Fruit fly (Drosophila melanogaster): ENCODE data around the gene mtSSB.

Gene mtSSB

dm6 chr3R:16230080-16230670 is 25.1 kb upstream of the mtSSB start:
- peak; percentile 75 for TF ChIP-seq noc (tag; optimal IDR thresholded peaks at IDR 0.05)

- no peak for TF ChIP-seq noc (tag; optimal IDR thresholded peaks at IDR 0.05)
Observed at dm6 chr3R:16228719-16229704, 24.0 kb upstream of the mtSSB start.

- TF ChIP-seq noc (tag; optimal IDR thresholded peaks at IDR 0.05), result no peak
Observed at dm6 chr3R:16227074-16227473, 22.0 kb upstream of the mtSSB start.

dm6 chr3R:16225760-16226159 is 20.7 kb upstream of the mtSSB start:
- no peak for TF ChIP-seq noc (tag; optimal IDR thresholded peaks at IDR 0.05)

dm6 chr3R:16225351-16225750 is 20.3 kb upstream of the mtSSB start, which contains the start of gene tara:
TSS of gene tara (plus strand) at chr3R:16225651.
- no peak for TF ChIP-seq noc (tag; optimal IDR thresholded peaks at IDR 0.05)

dm6 chr3R:16224415-16225165 is 19.5 kb upstream of the mtSSB start:
- TF ChIP-seq noc (tag; optimal IDR thresholded peaks at IDR 0.05), result peak; percentile 95

dm6 chr3R:16223252-16224037 is 18.4 kb upstream of the mtSSB start:
- no peak for TF ChIP-seq noc (tag; optimal IDR thresholded peaks at IDR 0.05)

dm6 chr3R:16222300-16222903 is 17.4 kb upstream of the mtSSB start:
- peak; percentile 84 for TF ChIP-seq noc (tag; optimal IDR thresholded peaks at IDR 0.05)

dm6 chr3R:16221359-16222299 is 16.6 kb upstream of the mtSSB start:
- peak; percentile 64 for TF ChIP-seq noc (tag; optimal IDR thresholded peaks at IDR 0.05)

dm6 chr3R:16220854-16221253 is 15.8 kb upstream of the mtSSB start:
- no peak for TF ChIP-seq noc (tag; optimal IDR thresholded peaks at IDR 0.05)

dm6 chr3R:16220050-16220670 is 15.1 kb upstream of the mtSSB start:
- no peak for TF ChIP-seq noc (tag; optimal IDR thresholded peaks at IDR 0.05)

- TF ChIP-seq noc (tag; optimal IDR thresholded peaks at IDR 0.05), result no peak
Observed at dm6 chr3R:16218251-16219030, 13.4 kb upstream of the mtSSB start.

- TF ChIP-seq noc (tag; optimal IDR thresholded peaks at IDR 0.05), result no peak
Observed at dm6 chr3R:16217368-16217767, 12.3 kb upstream of the mtSSB start.

Data from whole organism, larva.